In the genomic region with DNA sequence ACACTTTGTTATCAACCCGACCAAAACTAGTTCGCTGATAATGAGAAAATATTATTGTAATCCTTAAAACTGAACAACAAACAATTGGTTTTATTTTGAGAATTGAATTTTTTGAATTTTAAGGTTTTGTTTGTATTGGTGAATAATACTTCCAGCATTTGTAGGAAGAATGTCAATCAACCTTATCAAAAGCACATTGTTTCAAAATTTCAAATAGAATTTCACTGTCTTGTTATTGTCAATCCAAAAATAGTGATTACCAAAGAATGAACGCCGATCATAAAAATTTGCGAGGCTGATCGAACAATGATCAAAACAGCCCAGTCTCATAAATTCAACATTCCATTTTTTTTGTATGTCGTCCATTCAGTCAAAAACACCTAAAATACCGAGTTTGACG, we compare ENCODE assay signal across 1 worm cellular context.
TF ChIP-seq lines count a peak whose summit lies in the region.

No protein-coding gene starts in this region.

TF ChIP-seq in whole organism, L4 larva, 104 proteins besides CTCF, POLR2A, EP300 and RAD21 (continued from another document):
- TF ChIP-seq ztf-7 (tag; optimal IDR thresholded peaks at IDR 0.05; lab: Kevin White, UChicago) (no peak), cey-2 (tag; optimal IDR thresholded peaks at IDR 0.05; lab: Kevin White, UChicago; ENCODE audit: borderline replicate concordance, insufficient read depth) (no peak), nhr-41 (GFP tag; IDR thresholded peaks at IDR 0.05; lab: Robert Waterston, UW) (no peak), zip-2 (tag; optimal IDR thresholded peaks at IDR 0.05; lab: Kevin White, UChicago) (no peak), madf-5 (GFP tag; IDR thresholded peaks at IDR 0.05; lab: Robert Waterston, UW) (no peak), daf-16 (GFP tag; optimal IDR thresholded peaks at IDR 0.05; lab: Kevin White, UChicago) (no peak), daf-16 (tag; optimal IDR thresholded peaks at IDR 0.05; lab: Kevin White, UChicago) (peak; percentile 69), hlh-30 (tag; optimal IDR thresholded peaks at IDR 0.05; lab: Kevin White, UChicago; ENCODE audit: insufficient read depth) (no peak), dve-1 (tag; optimal IDR thresholded peaks at IDR 0.05; lab: Kevin White, UChicago; ENCODE audit: insufficient read depth) (peak; percentile 77), ZK337.2 (GFP tag; IDR thresholded peaks at IDR 0.05; lab: Robert Waterston, UW) (no peak), lin-39 (tag; optimal IDR thresholded peaks at IDR 0.05; lab: Kevin White, UChicago) (no peak), zfp-2 (tag; optimal IDR thresholded peaks at IDR 0.05; lab: Kevin White, UChicago) (no peak), nhr-102 (tag; optimal IDR thresholded peaks at IDR 0.05; lab: Kevin White, UChicago) (no peak), ceh-32 (tag; optimal IDR thresholded peaks at IDR 0.05; lab: Kevin White, UChicago; ENCODE audit: poor library complexity) (no peak), Y5F2A.4 (GFP tag; optimal IDR thresholded peaks at IDR 0.05; lab: Kevin White, UChicago) (no peak), nhr-111 (GFP tag; optimal IDR thresholded peaks at IDR 0.05; lab: Kevin White, UChicago) (no peak)
